Worm (Caenorhabditis elegans): ENCODE measurements around the gene srj-9.

The srj-9 gene

DNA sequence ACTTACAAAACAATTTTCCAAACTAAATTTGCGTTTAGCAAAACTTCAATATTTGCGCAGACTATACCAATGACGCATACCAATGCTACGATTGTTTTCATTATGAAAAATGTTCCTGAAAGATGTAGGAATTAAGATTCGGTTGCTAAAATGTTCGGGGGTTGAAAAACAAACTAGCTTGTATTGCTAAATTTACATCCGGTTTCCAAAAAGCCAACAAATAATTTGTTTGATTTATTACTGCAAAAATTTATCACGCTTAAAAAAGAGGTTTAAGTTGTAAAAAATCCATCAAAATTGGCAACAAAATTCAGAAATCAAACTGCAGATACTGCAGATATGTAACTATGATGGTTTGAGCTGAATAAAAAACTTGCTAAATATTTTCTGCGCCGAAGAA, 48.6 kb downstream of the srj-9 start, which contains the start of gene srbc-30:
Gene srbc-30 (minus strand): TSS at position 101 of the 400 bp plus-strand sequence.
- TF ChIP-seq lin-13 (GFP tag; optimal IDR thresholded peaks at IDR 0.05) (no peak), ceh-16 (tag; optimal IDR thresholded peaks at IDR 0.05) (no peak), ztf-4 (tag; optimal IDR thresholded peaks at IDR 0.05) (no peak), unc-39 (tag; optimal IDR thresholded peaks at IDR 0.05) (no peak), nhr-12 (tag; optimal IDR thresholded peaks at IDR 0.05) (no peak), unc-55 (GFP tag; optimal IDR thresholded peaks at IDR 0.05) (no peak), dmd-4 (tag; optimal IDR thresholded peaks at IDR 0.05) (no peak), ztf-11 (tag; optimal IDR thresholded peaks at IDR 0.05) (no peak), nhr-11 (tag; optimal IDR thresholded peaks at IDR 0.05) (no peak)

- no peak for TF ChIP-seq ceh-82 (tag; optimal IDR thresholded peaks at IDR 0.05)
- no peak for TF ChIP-seq ama-1 (optimal IDR thresholded peaks at IDR 0.05)
- TF ChIP-seq nhr-12 (tag; optimal IDR thresholded peaks at IDR 0.05) = no peak
- TF ChIP-seq unc-62 (GFP tag; optimal IDR thresholded peaks at IDR 0.05) = no peak
- TF ChIP-seq sma-9 (GFP tag; optimal IDR thresholded peaks at IDR 0.05) = peak; percentile 12
- no peak for TF ChIP-seq sma-9 (tag; optimal IDR thresholded peaks at IDR 0.05)
- TF ChIP-seq nhr-6 (tag; optimal IDR thresholded peaks at IDR 0.05) = no peak
- TF ChIP-seq nhr-10 (tag; optimal IDR thresholded peaks at IDR 0.05) = no peak
- TF ChIP-seq nhr-25 (tag; optimal IDR thresholded peaks at IDR 0.05) = no peak
Measured at ce11 chrV:3482550-3483002, 50.8 kb downstream of the srj-9 start, which contains the start of gene lys-7. Gene lys-7, minus strand, starts transcription at chrV:3482600.
